Worm (Caenorhabditis elegans): ENCODE measurements around the gene srh-266.
A peak's percentile ranks its signal among the peaks of the same experiment; 100 is the strongest.

Gene srh-266

DNA sequence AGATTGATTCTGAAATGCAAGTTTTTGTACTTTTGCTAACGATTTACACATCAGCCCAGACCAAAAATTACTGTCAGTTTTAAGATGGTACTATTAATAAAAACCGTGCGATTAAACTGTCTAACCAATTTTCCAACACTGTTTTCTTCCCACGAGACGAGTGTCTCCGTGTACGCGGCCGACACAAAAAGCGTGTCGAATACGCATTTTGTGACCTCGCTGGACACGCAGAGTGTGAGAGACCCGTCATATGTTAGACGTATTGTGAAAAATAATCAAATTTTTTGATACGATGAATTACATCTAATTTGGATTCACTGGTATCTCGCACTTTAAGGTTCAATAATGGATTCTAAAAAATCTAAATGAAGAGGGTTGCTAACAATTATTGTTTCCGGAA, 29.0 kb upstream of the srh-266 start (continued):
- TF ChIP-seq unc-98 (GFP tag; IDR thresholded peaks at IDR 0.05): no peak
- peak; percentile 20 for TF ChIP-seq unc-130 (tag; optimal IDR thresholded peaks at IDR 0.05)
- TF ChIP-seq ceh-90 (tag; optimal IDR thresholded peaks at IDR 0.05): no peak
- no peak for TF ChIP-seq lir-3 (tag; optimal IDR thresholded peaks at IDR 0.05; ENCODE audit: poor library complexity)
- TF ChIP-seq fkh-4 (tag; optimal IDR thresholded peaks at IDR 0.05; ENCODE audit: borderline replicate concordance): no peak
- TF ChIP-seq mef-2 (tag; optimal IDR thresholded peaks at IDR 0.05): no peak
- no peak for TF ChIP-seq ces-1 (GFP tag; optimal IDR thresholded peaks at IDR 0.05)
- TF ChIP-seq ceh-63 (GFP tag; optimal IDR thresholded peaks at IDR 0.05): no peak
- no peak for TF ChIP-seq C04F5.9 (tag; optimal IDR thresholded peaks at IDR 0.05)
- TF ChIP-seq efl-1 (optimal IDR thresholded peaks at IDR 0.05): no peak
- no peak for TF ChIP-seq efl-1 (GFP tag; optimal IDR thresholded peaks at IDR 0.05 in 1 of 2)
- no peak for TF ChIP-seq mep-1 (tag; optimal IDR thresholded peaks at IDR 0.05)
- TF ChIP-seq hlh-17 (GFP tag; optimal IDR thresholded peaks at IDR 0.05; ENCODE audit: borderline replicate concordance): no peak
- TF ChIP-seq pax-3 (tag; optimal IDR thresholded peaks at IDR 0.05): no peak
- peak in 1 of 6 experiments; percentile 8 for TF ChIP-seq elt-3 (tag; optimal IDR thresholded peaks at IDR 0.05)
- TF ChIP-seq mdl-1 (tag; optimal IDR thresholded peaks at IDR 0.05): peak in 1 of 2 experiments; percentile 47
- no peak for TF ChIP-seq nhr-11 (tag; optimal IDR thresholded peaks at IDR 0.05)
- peak; percentile 66 for TF ChIP-seq snpc-4 (tag; optimal IDR thresholded peaks at IDR 0.05)
- TF ChIP-seq lin-14 (GFP tag; optimal IDR thresholded peaks at IDR 0.05): peak; percentile 95
- no peak for TF ChIP-seq aha-1 (tag; optimal IDR thresholded peaks at IDR 0.05)
- TF ChIP-seq nhr-20 (tag; optimal IDR thresholded peaks at IDR 0.05): peak; percentile 33
- TF ChIP-seq snu-23 (GFP tag; optimal IDR thresholded peaks at IDR 0.05): peak; percentile 44
- TF ChIP-seq C16A3.4 (tag; optimal IDR thresholded peaks at IDR 0.05): peak; percentile 27
- TF ChIP-seq xbp-1 (tag; optimal IDR thresholded peaks at IDR 0.05): no peak
- no peak for TF ChIP-seq ztf-11 (tag; optimal IDR thresholded peaks at IDR 0.05)
- peak; percentile 27 for TF ChIP-seq nhr-71 (tag; optimal IDR thresholded peaks at IDR 0.05)

- no peak for TF ChIP-seq tlp-1 (tag; optimal IDR thresholded peaks at IDR 0.05)
- TF ChIP-seq snu-23 (GFP tag; optimal IDR thresholded peaks at IDR 0.05): no peak
- TF ChIP-seq nhr-77 (tag; optimal IDR thresholded peaks at IDR 0.05): no peak
- TF ChIP-seq swsn-7 (tag; optimal IDR thresholded peaks at IDR 0.05): no peak
- TF ChIP-seq tbx-2 (tag; optimal IDR thresholded peaks at IDR 0.05): no peak
- TF ChIP-seq aly-2 (tag; optimal IDR thresholded peaks at IDR 0.05): no peak
- TF ChIP-seq fkh-8 (tag; optimal IDR thresholded peaks at IDR 0.05): no peak
- no peak for TF ChIP-seq rnt-1 (tag; optimal IDR thresholded peaks at IDR 0.05)
- no peak for TF ChIP-seq nhr-237 (tag; optimal IDR thresholded peaks at IDR 0.05)
These were observed 28.3 kb upstream of the srh-266 start, which contains the start of gene pals-31 for ce11 chrV:636281-636680. Gene pals-31 (plus strand): TSS chrV:636581.

DNA sequence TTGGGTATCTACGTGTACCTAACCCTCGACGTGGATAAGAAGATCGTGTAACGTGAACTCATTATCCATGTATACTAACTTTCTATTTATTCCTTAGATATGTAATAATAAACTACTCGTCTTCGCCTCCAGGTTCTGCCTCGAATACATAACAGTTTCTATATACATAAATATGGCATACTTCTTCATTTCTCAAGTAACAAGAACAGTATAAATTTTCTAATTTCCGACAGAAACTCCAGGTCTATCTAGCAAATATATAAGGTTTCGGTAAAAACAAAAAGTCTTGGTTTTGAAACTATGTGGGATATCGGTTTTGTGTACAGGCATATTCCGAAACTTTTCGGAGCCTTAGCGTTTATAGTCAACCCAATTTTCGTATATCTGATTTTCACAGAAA, 26.3 kb upstream of the srh-266 start, which contains the start of gene srj-37:
srj-37 (plus strand) TSS at position 301 of the 400 bp plus-strand sequence.
- TF ChIP-seq efl-3 (GFP tag; optimal IDR thresholded peaks at IDR 0.05) (no peak), snpc-4 (tag; optimal IDR thresholded peaks at IDR 0.05) (no peak), sptf-1 (tag; optimal IDR thresholded peaks at IDR 0.05) (no peak), pax-3 (tag; optimal IDR thresholded peaks at IDR 0.05) (no peak), ceh-82 (tag; optimal IDR thresholded peaks at IDR 0.05) (no peak), unc-30 (tag; optimal IDR thresholded peaks at IDR 0.05) (no peak), xbp-1 (tag; optimal IDR thresholded peaks at IDR 0.05) (no peak), ets-5 (GFP tag; IDR thresholded peaks at IDR 0.05) (no peak), hlh-17 (GFP tag; optimal IDR thresholded peaks at IDR 0.05; ENCODE audit: borderline replicate concordance) (no peak), mef-2 (tag; optimal IDR thresholded peaks at IDR 0.05) (no peak), unc-86 (tag; optimal IDR thresholded peaks at IDR 0.05) (no peak), alr-1 (tag; optimal IDR thresholded peaks at IDR 0.05; ENCODE audit: borderline replicate concordance) (no peak), unc-130 (tag; optimal IDR thresholded peaks at IDR 0.05) (no peak), ceh-90 (tag; optimal IDR thresholded peaks at IDR 0.05) (no peak), aha-1 (tag; optimal IDR thresholded peaks at IDR 0.05) (no peak), grh-1 (GFP tag; IDR thresholded peaks at IDR 0.05) (no peak), nhr-12 (tag; optimal IDR thresholded peaks at IDR 0.05) (no peak), tlp-1 (tag; optimal IDR thresholded peaks at IDR 0.05) (no peak), egl-27 (tag; optimal IDR thresholded peaks at IDR 0.05) (no peak), lsy-2 (tag; optimal IDR thresholded peaks at IDR 0.05) (no peak)

Data from whole organism, L1 larva.